Fruit fly (Drosophila melanogaster) whole organism, embryonic: ENCODE data around the gene CG12289.

Experiments used
- ATbp ChIP-seq: fragments of 200-800 bp; sonication (Bioruptor generic); optimal IDR thresholded peaks from 2 replicates; lab custom pipeline; 2017; ENCODE audit warnings: missing biosample characterization, mild to moderate bottlenecking, missing genetic modification characterization, missing genetic modification reagents
- Atf-2 ChIP-seq: fragments of 200-800 bp; sonication (Bioruptor generic); optimal IDR thresholded peaks from 2 replicates; lab custom pipeline; 2016; ENCODE audit warnings: missing biosample characterization, missing genetic modification characterization
- CG1024 ChIP-seq: fragments of 200-800 bp; sonication (Bioruptor generic); IDR thresholded peaks from 2 replicates; pipeline ENCODE4 v1.3.6; 2022; ENCODE audit warnings: missing biosample characterization, missing genetic modification characterization
- CG10654 ChIP-seq: fragments of 200-800 bp; sonication (Bioruptor generic); optimal IDR thresholded peaks from 2 replicates; lab custom pipeline; 2016; ENCODE audit warnings: missing biosample characterization, missing genetic modification characterization
- CG11723 ChIP-seq: fragments of 200-800 bp; sonication (Bioruptor generic); optimal IDR thresholded peaks from 2 replicates; lab custom pipeline; 2017; ENCODE audit warnings: missing biosample characterization, mild to moderate bottlenecking, missing genetic modification characterization
- CG15011 ChIP-seq: fragments of 200-800 bp; sonication (Bioruptor generic); optimal IDR thresholded peaks from 3 replicates; lab custom pipeline; 2018; ENCODE audit warnings: missing biosample characterization, mild to moderate bottlenecking, missing genetic modification characterization
- CG15601 ChIP-seq: fragments of 200-800 bp; sonication (Bioruptor generic); optimal IDR thresholded peaks from 3 replicates; lab custom pipeline; 2019; ENCODE audit warnings: missing biosample characterization, mild to moderate bottlenecking, missing genetic modification characterization, moderate library complexity
- CG15696 ChIP-seq: fragments of 200-800 bp; sonication (Bioruptor generic); optimal IDR thresholded peaks from 2 replicates; lab custom pipeline; 2019; ENCODE audit warnings: missing biosample characterization, mild to moderate bottlenecking, missing genetic modification characterization, moderate library complexity
- CG18011 ChIP-seq: fragments of 200-800 bp; sonication (Bioruptor generic); optimal IDR thresholded peaks from 2 replicates; lab custom pipeline; 2017; ENCODE audit warnings: missing biosample characterization, missing genetic modification characterization, mild to moderate bottlenecking, moderate library complexity, missing genotype
- CG2875 ChIP-seq: fragments of 200-800 bp; sonication (Bioruptor generic); optimal IDR thresholded peaks from 2 replicates; lab custom pipeline; 2017; ENCODE audit warnings: missing biosample characterization, mild to moderate bottlenecking, missing genetic modification characterization, missing genetic modification reagents
- CG31224 ChIP-seq: fragments of 200-800 bp; sonication (Bioruptor generic); IDR thresholded peaks from 2 replicates; pipeline ENCODE4 v1.3.6; 2022; ENCODE audit warnings: missing biosample characterization, missing genetic modification characterization
- CG31365 ChIP-seq: fragments of 200-800 bp; sonication (Bioruptor generic); optimal IDR thresholded peaks from 2 replicates; lab custom pipeline; 2018; ENCODE audit warnings: missing biosample characterization, mild to moderate bottlenecking, missing genetic modification characterization
- CG31388 ChIP-seq: fragments of 200-800 bp; sonication (Bioruptor generic); optimal IDR thresholded peaks from 2 replicates; lab custom pipeline; 2016; ENCODE audit warnings: missing biosample characterization, missing genetic modification characterization
- CG31441 ChIP-seq: fragments of 200-800 bp; sonication (Bioruptor generic); IDR thresholded peaks from 2 replicates; pipeline ENCODE4 v1.3.6; 2022; ENCODE audit warnings: missing biosample characterization, missing genetic modification characterization
- CG4707 ChIP-seq: fragments of 200-800 bp; sonication (Bioruptor generic); optimal IDR thresholded peaks from 2 replicates; lab custom pipeline; 2018; ENCODE audit warnings: missing biosample characterization, mild to moderate bottlenecking, missing genetic modification characterization, moderate library complexity
- CG4820 ChIP-seq: fragments of 200-800 bp; sonication (Bioruptor generic); optimal IDR thresholded peaks from 3 replicates; lab custom pipeline; 2016; ENCODE audit warnings: missing biosample characterization, missing genetic modification characterization
- CG5953 ChIP-seq: fragments of 200-800 bp; sonication (Bioruptor generic); IDR thresholded peaks from 2 replicates; pipeline ENCODE4 v1.3.6; 2022; ENCODE audit warnings: missing biosample characterization, missing genetic modification characterization
- CG6765 ChIP-seq: fragments of 200-800 bp; sonication (Bioruptor generic); optimal IDR thresholded peaks from 3 replicates; lab custom pipeline; 2017; ENCODE audit warnings: missing biosample characterization, mild to moderate bottlenecking, missing genetic modification characterization
- CG6791 ChIP-seq: fragments of 200-800 bp; sonication (Bioruptor generic); IDR thresholded peaks from 3 replicates; pipeline ENCODE4 v1.3.6; 2022; ENCODE audit warnings: missing biosample characterization, missing genetic modification characterization; ENCODE audit not compliant: partially characterized antibody
- CG7556 ChIP-seq: fragments of 200-800 bp; sonication (Bioruptor generic); optimal IDR thresholded peaks from 2 replicates; lab custom pipeline; 2017; ENCODE audit warnings: missing biosample characterization, mild to moderate bottlenecking, missing genetic modification characterization
- CG8281 ChIP-seq: fragments of 200-800 bp; sonication (Bioruptor generic); optimal IDR thresholded peaks from 2 replicates; lab custom pipeline; 2018; ENCODE audit warnings: missing biosample characterization, mild to moderate bottlenecking, missing genetic modification characterization, moderate library complexity
- CG8924 ChIP-seq: fragments of 200-800 bp; optimal IDR thresholded peaks from 3 replicates; lab custom pipeline; 2019; ENCODE audit warnings: missing biosample characterization, mild to moderate bottlenecking, missing genetic modification characterization, moderate library complexity
- CG9437 ChIP-seq: fragments of 200-800 bp; sonication (Bioruptor generic); optimal IDR thresholded peaks from 2 replicates; lab custom pipeline; 2018; ENCODE audit warnings: missing biosample characterization, mild to moderate bottlenecking, missing genetic modification characterization
- CG9727 ChIP-seq: fragments of 200-800 bp; sonication (Bioruptor generic); optimal IDR thresholded peaks from 3 replicates; lab custom pipeline; 2017; ENCODE audit warnings: missing biosample characterization, mild to moderate bottlenecking, missing genetic modification characterization
- CrebB ChIP-seq: fragments of 200-800 bp; sonication (Bioruptor generic); optimal IDR thresholded peaks from 3 replicates; lab custom pipeline; 2018; ENCODE audit warnings: missing biosample characterization, mild to moderate bottlenecking, missing genetic modification characterization
- Dfd ChIP-seq, 2 experiments: fragments of >200 bp; optimal IDR thresholded peaks; 2 replicates each; lab custom pipeline; 2017; ENCODE audit warnings: missing biosample characterization in 2 of 2, missing genetic modification characterization in 2 of 2
- Dip2 ChIP-seq: fragments of 200-800 bp; sonication (Bioruptor generic); IDR thresholded peaks from 2 replicates; pipeline ENCODE4 v1.3.6; 2022; ENCODE audit warnings: missing biosample characterization, missing genetic modification characterization
- Dll ChIP-seq: fragments of 200-800 bp; sonication (Bioruptor generic); IDR thresholded peaks from 4 replicates; pipeline ENCODE4 v1.3.6; 2022; ENCODE audit warnings: missing biosample characterization, missing genetic modification characterization; ENCODE audit not compliant: partially characterized antibody
- Ets97D ChIP-seq: fragments of 200-800 bp; sonication (Bioruptor generic); optimal IDR thresholded peaks from 3 replicates; lab custom pipeline; 2016; ENCODE audit warnings: missing biosample characterization, missing genetic modification characterization
- HLH4C ChIP-seq: fragments of 200-800 bp; sonication (Bioruptor generic); IDR thresholded peaks from 3 replicates; pipeline ENCODE4 v1.3.6; 2022; ENCODE audit warnings: missing biosample characterization, missing genetic modification characterization; ENCODE audit not compliant: partially characterized antibody
- Hey ChIP-seq: fragments of 200-800 bp; sonication (Bioruptor generic); optimal IDR thresholded peaks from 3 replicates; lab custom pipeline; 2018; ENCODE audit warnings: missing biosample characterization, mild to moderate bottlenecking, missing genetic modification characterization
- Hr39 ChIP-seq: fragments of >200 bp; optimal IDR thresholded peaks from 2 replicates; lab custom pipeline; 2017
- Opbp ChIP-seq: fragments of 200-800 bp; sonication (Bioruptor generic); IDR thresholded peaks from 3 replicates; pipeline ENCODE4 v1.3.6; 2022; ENCODE audit warnings: missing biosample characterization, missing genetic modification characterization; ENCODE audit not compliant: partially characterized antibody
- ara ChIP-seq: fragments of 200-800 bp; sonication (Bioruptor generic); IDR thresholded peaks from 2 replicates; pipeline ENCODE4 v1.3.6; 2022; ENCODE audit warnings: missing biosample characterization, missing genetic modification characterization
- ase ChIP-seq: fragments of 200-800 bp; sonication (Bioruptor generic); IDR thresholded peaks from 3 replicates; pipeline ENCODE4 v1.3.6; 2022; ENCODE audit warnings: missing biosample characterization, missing genetic modification characterization
- ato ChIP-seq: fragments of 200-800 bp; sonication (Bioruptor generic); IDR thresholded peaks from 2 replicates; pipeline ENCODE4 v1.3.6; 2022; ENCODE audit warnings: missing biosample characterization, missing genetic modification characterization; ENCODE audit not compliant: partially characterized antibody
- chinmo ChIP-seq: fragments of 200-800 bp; sonication (Bioruptor generic); IDR thresholded peaks from 4 replicates; pipeline ENCODE4 v1.3.6; 2022; ENCODE audit warnings: missing biosample characterization, missing genetic modification characterization; ENCODE audit not compliant: partially characterized antibody
- dm ChIP-seq: fragments of 200-800 bp; sonication (Bioruptor generic); optimal IDR thresholded peaks from 3 replicates; lab custom pipeline; 2016; ENCODE audit warnings: missing biosample characterization, missing genetic modification characterization
- ems ChIP-seq: fragments of 200-800 bp; sonication (Bioruptor generic); optimal IDR thresholded peaks from 3 replicates; lab custom pipeline; 2016; ENCODE audit warnings: missing biosample characterization, missing genetic modification characterization
- ind ChIP-seq: fragments of 200-800 bp; sonication (Bioruptor generic); optimal IDR thresholded peaks from 3 replicates; lab custom pipeline; 2016; ENCODE audit warnings: missing biosample characterization, missing genetic modification characterization
- kni ChIP-seq: fragments of 200-800 bp; sonication (Bioruptor generic); optimal IDR thresholded peaks from 3 replicates; lab custom pipeline; 2017; ENCODE audit warnings: mild to moderate bottlenecking, missing biosample characterization, missing genetic modification reagents, missing genetic modification characterization
- odd ChIP-seq: fragments of 200-800 bp; sonication (Bioruptor generic); optimal IDR thresholded peaks from 2 replicates; lab custom pipeline; 2017; ENCODE audit warnings: missing biosample characterization, mild to moderate bottlenecking, missing genetic modification characterization
- org-1 ChIP-seq: fragments of 200-800 bp; sonication (Bioruptor generic); optimal IDR thresholded peaks from 2 replicates; lab custom pipeline; 2017; ENCODE audit warnings: missing biosample characterization, missing genetic modification characterization
- prd ChIP-seq, 3 experiments: fragments of >200 bp in 2 of 3; fragments of 200-800 bp in 1 of 3; sonication (Bioruptor generic) in 1 of 3; optimal IDR thresholded peaks in 2 of 3; IDR thresholded peaks in 1 of 3; 2 replicates in 2 of 3; 3 replicates in 1 of 3; pipeline versions ENCODE4 v1.3.6 to Lab custom; 2017 to 2022; ENCODE audit warnings: missing biosample characterization in 1 of 3, missing genetic modification characterization in 1 of 3
- ro ChIP-seq: fragments of 200-800 bp; sonication (Bioruptor generic); IDR thresholded peaks from 2 replicates; pipeline ENCODE4 v1.3.6; 2022; ENCODE audit warnings: missing biosample characterization, missing genetic modification characterization
- run ChIP-seq: fragments of 200-800 bp; sonication (Bioruptor generic); optimal IDR thresholded peaks from 3 replicates; lab custom pipeline; 2018; ENCODE audit warnings: missing biosample characterization, mild to moderate bottlenecking, missing genetic modification characterization
- usp ChIP-seq: fragments of >200 bp; optimal IDR thresholded peaks from 2 replicates; lab custom pipeline; 2017; ENCODE audit warnings: missing biosample characterization, missing genetic modification characterization
- wdn ChIP-seq: fragments of 200-800 bp; sonication (Bioruptor generic); IDR thresholded peaks from 2 replicates; pipeline ENCODE4 v1.3.6; 2022; ENCODE audit warnings: missing biosample characterization, missing genetic modification characterization
- wor ChIP-seq: fragments of 200-800 bp; sonication (Bioruptor generic); IDR thresholded peaks from 2 replicates; pipeline ENCODE4 v1.3.6; 2022; ENCODE audit warnings: missing biosample characterization, missing genetic modification characterization

CG12289 gene

DNA sequence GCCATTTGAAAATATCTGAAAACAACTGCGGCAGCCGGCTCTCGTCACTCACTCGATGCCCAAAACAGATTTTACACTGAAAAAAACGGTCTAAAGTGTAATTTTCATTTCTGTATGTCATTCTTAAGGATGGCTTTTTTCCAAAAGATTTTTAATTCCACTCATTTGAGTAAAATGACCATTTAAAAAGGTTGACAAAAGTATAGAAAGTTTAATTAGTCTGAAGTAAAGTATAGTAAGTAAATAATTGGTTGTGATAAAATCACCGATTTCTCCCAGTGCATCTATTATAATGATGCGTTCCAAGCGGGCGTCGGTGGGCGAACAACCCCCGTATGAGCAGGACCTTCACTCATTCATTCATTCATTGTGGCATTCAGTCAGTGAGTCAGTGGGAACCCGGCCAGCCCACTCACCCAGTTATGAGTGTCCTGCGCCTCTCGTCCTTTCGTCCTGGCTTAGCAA is 35.9 kb downstream of the CG12289 start (continued):
- TF ChIP-seq Opbp (GFP tag; lab: Robert Waterston, UW) (no peak), Hey (no peak), CG31441 (GFP tag; lab: Robert Waterston, UW) (peak; percentile 88), CG5953 (GFP tag; lab: Robert Waterston, UW) (peak; percentile 28; the same call in 1 of the 2 replicates), CrebB (tag; lab: Kevin White, UChicago) (no peak), Ets97D (GFP tag; lab: Kevin White, UChicago) (no peak), ind (peak; percentile 66), ems (peak; percentile 48), CG9437 (peak; percentile 55), ara (peak; percentile 92), CG31388 (GFP tag; lab: Kevin White, UChicago) (peak; percentile 45), CG11723 (peak; percentile 34), kni (GFP tag; lab: Kevin White, UChicago) (peak; percentile 73), prd (optimal IDR thresholded peaks at IDR 0.05; lab: Kevin White, UChicago) (no peak), prd (GFP tag; IDR thresholded peaks at IDR 0.05; lab: Robert Waterston, UW) (peak; percentile 89), CG8924 (tag; lab: Kevin White, UChicago) (peak; percentile 56), CG9727 (GFP tag; lab: Kevin White, UChicago) (peak; percentile 92), CG10654 (GFP tag; lab: Kevin White, UChicago) (peak; percentile 67), CG7556 (GFP tag; lab: Kevin White, UChicago) (peak; percentile 93), ato (GFP tag; lab: Robert Waterston, UW) (no peak), wor (GFP tag; lab: Robert Waterston, UW) (peak; percentile 49; the same call in 1 of the 2 replicates), CG4707 (no peak), CG1024 (GFP tag; lab: Robert Waterston, UW) (peak; percentile 79), CG2875 (GFP tag; lab: Kevin White, UChicago) (peak; percentile 71), Atf-2 (GFP tag; lab: Kevin White, UChicago) (peak; percentile 49), CG6765 (GFP tag; lab: Kevin White, UChicago) (peak; percentile 38), dm (peak; percentile 19), CG31224 (GFP tag; lab: Robert Waterston, UW) (peak; percentile 33; the same call in 1 of the 2 replicates), CG15011 (GFP tag; lab: Kevin White, UChicago) (peak; percentile 60), ro (GFP tag; lab: Robert Waterston, UW) (peak; percentile 62; the same call in 1 of the 2 replicates), org-1 (GFP tag; lab: Kevin White, UChicago) (peak; percentile 77), CG15601 (tag; lab: Kevin White, UChicago) (peak; percentile 77), chinmo (GFP tag; lab: Robert Waterston, UW) (no peak), wdn (GFP tag; lab: Robert Waterston, UW) (0 out of 2 replicates have a peak, but pooled peaks have one; percentile 10), CG31365 (tag; lab: Kevin White, UChicago) (no peak), CG4820 (GFP tag; lab: Kevin White, UChicago) (peak; percentile 84), CG18011 (GFP tag; lab: Kevin White, UChicago) (no peak), Dfd (GFP tag; optimal IDR thresholded peaks at IDR 0.05; lab: Kevin White, UChicago) (no peak), run (tag; lab: Kevin White, UChicago) (peak; percentile 48), CG6791 (no peak), usp (GFP tag; lab: Kevin White, UChicago) (no peak), Dip2 (GFP tag; lab: Robert Waterston, UW) (0 out of 2 replicates have a peak, but pooled peaks have one; percentile 14), ATbp (peak; percentile 76), odd (GFP tag; lab: Kevin White, UChicago) (peak; percentile 42), Dll (GFP tag; lab: Robert Waterston, UW) (no peak), CG8281 (tag; lab: Kevin White, UChicago) (peak; percentile 98), CG15696 (tag; lab: Kevin White, UChicago) (peak; percentile 88), HLH4C (GFP tag; lab: Robert Waterston, UW) (no peak), ase (GFP tag; lab: Robert Waterston, UW) (peak; percentile 76; the same call in 2 of the 3 replicates), Hr39 (lab: Kevin White, UChicago) (no peak)
